Worm (Caenorhabditis elegans) whole organism, early embryonic: Measurements from ENCODE around the gene cee-1.

Experiments
- B0310.2 ChIP-seq: sonication (generic microtip); optimal IDR thresholded peaks from 2 replicates; lab custom pipeline; 2016; ENCODE audit warnings: mild to moderate bottlenecking, missing genetic modification characterization, missing compliant biosample characterization
- F13C5.2 ChIP-seq: sonication (generic microtip); optimal IDR thresholded peaks from 2 replicates; lab custom pipeline; 2017; ENCODE audit warnings: mild to moderate bottlenecking, missing genetic modification characterization, inconsistent platforms, missing compliant biosample characterization
- ama-1 ChIP-seq: fragments of 150-350 bp; optimal IDR thresholded peaks from 2 replicates; lab custom pipeline; 2014
- ceh-36 ChIP-seq: sonication (generic microtip); optimal IDR thresholded peaks from 2 replicates; lab custom pipeline; 2016; ENCODE audit warnings: missing genetic modification characterization, inconsistent platforms, missing compliant biosample characterization
- ets-7 ChIP-seq: sonication (generic microtip); optimal IDR thresholded peaks from 2 replicates; lab custom pipeline; 2016; ENCODE audit warnings: missing genotype, missing genetic modification characterization, missing compliant biosample characterization
- flt-1 ChIP-seq: fragments of 200-800 bp; sonication (Bioruptor generic); IDR thresholded peaks from 2 replicates; pipeline ENCODE4 v1.3.6; 2022; ENCODE audit warnings: missing genetic modification characterization, missing compliant biosample characterization
- hmbx-1 ChIP-seq: sonication (generic microtip); optimal IDR thresholded peaks from 2 replicates; lab custom pipeline; 2016; ENCODE audit warnings: mild to moderate bottlenecking, missing genetic modification characterization, missing compliant biosample characterization
- hmg-4 ChIP-seq: fragments of 200-800 bp; sonication (Bioruptor generic); optimal IDR thresholded peaks from 2 replicates; lab custom pipeline; 2018; ENCODE audit warnings: mild to moderate bottlenecking, missing genetic modification characterization, missing compliant biosample characterization
- hnd-1 ChIP-seq: sonication (generic microtip); optimal IDR thresholded peaks from 2 replicates; lab custom pipeline; 2016; ENCODE audit warnings: missing genetic modification characterization, missing compliant biosample characterization
- pes-1 ChIP-seq: fragments of 200-800 bp; sonication (Bioruptor generic); IDR thresholded peaks from 2 replicates; pipeline ENCODE4 v1.3.6; 2022; ENCODE audit warnings: missing genetic modification reagents, missing genetic modification characterization, missing compliant biosample characterization
- scrt-1 ChIP-seq: fragments of 200-800 bp; sonication (Bioruptor generic); IDR thresholded peaks from 2 replicates; pipeline ENCODE4 v1.3.6; 2022; ENCODE audit warnings: missing genetic modification characterization, missing compliant biosample characterization
- sea-1 ChIP-seq: fragments of 200-800 bp; sonication (Bioruptor generic); conservative IDR thresholded peaks from 2 replicates; pipeline ENCODE4 v1.3.6; 2022; ENCODE audit warnings: missing genetic modification characterization, missing compliant biosample characterization
- tbx-37 ChIP-seq: fragments of 200-800 bp; sonication (Bioruptor generic); conservative IDR thresholded peaks from 2 replicates; pipeline ENCODE4 v1.3.6; 2022; ENCODE audit warnings: missing genetic modification reagents, missing genetic modification characterization, missing compliant biosample characterization
- tra-4 ChIP-seq: sonication (generic microtip); optimal IDR thresholded peaks from 2 replicates; lab custom pipeline; 2017; ENCODE audit warnings: missing genetic modification characterization, missing compliant biosample characterization

DNA sequence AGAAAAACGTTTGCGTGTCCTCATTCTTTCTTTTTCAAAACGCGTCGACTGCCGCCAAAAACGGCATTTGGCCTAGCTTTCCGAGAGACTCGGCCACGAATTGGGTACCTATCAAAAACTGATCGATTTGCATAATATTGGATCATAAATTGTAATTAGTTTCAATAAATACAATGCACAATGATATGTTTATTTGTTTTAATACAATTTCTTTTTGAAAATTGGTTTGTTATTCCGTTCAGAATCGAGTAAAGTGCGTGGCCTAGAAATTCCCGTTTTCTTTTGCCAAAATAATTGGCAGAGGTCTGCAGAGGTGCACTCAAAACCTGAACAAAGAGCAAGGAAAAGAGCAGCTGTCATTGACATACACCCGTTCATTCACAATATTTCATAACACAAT, 7.1 kb upstream of the cee-1 start, which contains the start of gene F26F4.8:
- TF ChIP-seq tbx-37 (GFP tag; lab: Robert Waterston, UW), result 0 out of 2 replicates have a peak, but pooled peaks have one; percentile 12
- TF ChIP-seq hnd-1, result no peak
- TF ChIP-seq sea-1 (GFP tag; lab: Robert Waterston, UW), result no peak
- TF ChIP-seq hmbx-1 (tag; lab: Kevin White, UChicago), result no peak
- TF ChIP-seq ets-7 (tag; lab: Kevin White, UChicago), result peak; percentile 41
- TF ChIP-seq scrt-1 (GFP tag; lab: Robert Waterston, UW), result no peak
- TF ChIP-seq ama-1, result no peak
- no peak for TF ChIP-seq B0310.2 (tag; lab: Kevin White, UChicago)
- TF ChIP-seq tra-4, result no peak
- TF ChIP-seq ceh-36 (tag; lab: Kevin White, UChicago), result no peak
- no peak for TF ChIP-seq F13C5.2 (tag; lab: Kevin White, UChicago)
- TF ChIP-seq flt-1, result no peak
- peak; percentile 25 for TF ChIP-seq hmg-4
- TF ChIP-seq pes-1 (GFP tag; lab: Robert Waterston, UW), result 0 out of 2 replicates have a peak, but pooled peaks have one; percentile 40
